Fruit fly (Drosophila melanogaster) whole organism, prepupa: Measurements from ENCODE around the gene CG2841.

Experiments
- Blimp-1 ChIP-seq: fragments of 200-800 bp; sonication (Bioruptor generic); optimal IDR thresholded peaks from 3 replicates; lab custom pipeline; 2017; ENCODE audit warnings: missing biosample characterization, missing genetic modification characterization, mild to moderate bottlenecking, moderate library complexity, missing genetic modification reagents
- CG10631 ChIP-seq: fragments of 200-800 bp; sonication (Bioruptor generic); optimal IDR thresholded peaks from 2 replicates; lab custom pipeline; 2016; ENCODE audit warnings: missing biosample characterization, missing genetic modification characterization
- CG10669 ChIP-seq: fragments of 200-800 bp; sonication (Bioruptor generic); optimal IDR thresholded peaks from 3 replicates; lab custom pipeline; 2018; ENCODE audit warnings: missing biosample characterization, mild to moderate bottlenecking, missing genetic modification characterization, moderate library complexity
- CG11294 ChIP-seq: fragments of 200-800 bp; sonication (Bioruptor generic); IDR thresholded peaks from 2 replicates; pipeline ENCODE4 v1.3.6; 2022; ENCODE audit warnings: missing biosample characterization, missing genetic modification characterization
- CG11762 ChIP-seq: fragments of 200-800 bp; sonication (Bioruptor generic); optimal IDR thresholded peaks from 3 replicates; lab custom pipeline; 2016; ENCODE audit warnings: missing biosample characterization, missing genetic modification characterization; ENCODE audit not compliant: insufficient read depth
- CG15336 ChIP-seq: fragments of 200-800 bp; sonication (Bioruptor generic); IDR thresholded peaks from 2 replicates; pipeline ENCODE4 v1.3.6; 2022; ENCODE audit warnings: missing biosample characterization, missing genetic modification characterization
- CG1621 ChIP-seq: fragments of 200-800 bp; sonication (Bioruptor generic); optimal IDR thresholded peaks from 3 replicates; lab custom pipeline; 2018; ENCODE audit warnings: missing biosample characterization, mild to moderate bottlenecking, missing genetic modification characterization
- CG16779 ChIP-seq: fragments of 200-800 bp; sonication (Bioruptor generic); optimal IDR thresholded peaks from 3 replicates; lab custom pipeline; 2017; ENCODE audit warnings: missing biosample characterization, mild to moderate bottlenecking, missing genetic modification characterization
- CG3032 ChIP-seq: fragments of 200-800 bp; optimal IDR thresholded peaks from 2 replicates; lab custom pipeline; 2019; ENCODE audit warnings: missing biosample characterization, mild to moderate bottlenecking, missing genetic modification characterization, moderate library complexity
- CG31627 ChIP-seq: fragments of 200-800 bp; sonication (Bioruptor generic); optimal IDR thresholded peaks from 3 replicates; lab custom pipeline; 2016; ENCODE audit warnings: missing biosample characterization, missing genetic modification characterization
- CG34406 ChIP-seq: fragments of 200-800 bp; sonication (Bioruptor generic); optimal IDR thresholded peaks from 3 replicates; lab custom pipeline; 2016; ENCODE audit warnings: missing biosample characterization, missing genetic modification characterization
- CG3919 ChIP-seq: fragments of 200-800 bp; sonication (Bioruptor generic); optimal IDR thresholded peaks from 3 replicates; lab custom pipeline; 2016; ENCODE audit warnings: missing biosample characterization, missing genetic modification characterization
- CG4318 ChIP-seq: fragments of 200-800 bp; sonication (Bioruptor generic); optimal IDR thresholded peaks from 3 replicates; lab custom pipeline; 2017; ENCODE audit warnings: missing biosample characterization, mild to moderate bottlenecking, missing genetic modification characterization
- CG6276 ChIP-seq: fragments of 200-800 bp; sonication (Bioruptor generic); optimal IDR thresholded peaks from 2 replicates; lab custom pipeline; 2017; ENCODE audit warnings: missing biosample characterization, mild to moderate bottlenecking, missing genetic modification characterization
- CG6808 ChIP-seq: fragments of 200-800 bp; sonication (Bioruptor generic); optimal IDR thresholded peaks from 3 replicates; lab custom pipeline; 2017; ENCODE audit warnings: missing biosample characterization, missing genetic modification characterization, mild to moderate bottlenecking, moderate library complexity, missing genetic modification reagents
- CG7368 ChIP-seq: fragments of 200-800 bp; sonication (Bioruptor generic); optimal IDR thresholded peaks from 3 replicates; lab custom pipeline; 2016; ENCODE audit warnings: missing biosample characterization, missing genetic modification characterization
- CG8119 ChIP-seq: fragments of 200-800 bp; sonication (Bioruptor generic); IDR thresholded peaks from 3 replicates; pipeline ENCODE4 v1.3.6; 2022; ENCODE audit warnings: missing biosample characterization, missing genetic modification characterization
- CG8632 ChIP-seq: fragments of 200-800 bp; sonication (Bioruptor generic); optimal IDR thresholded peaks from 3 replicates; lab custom pipeline; 2016; ENCODE audit warnings: missing biosample characterization, missing genetic modification characterization
- CG9139 ChIP-seq: fragments of 200-800 bp; sonication (Bioruptor generic); optimal IDR thresholded peaks from 3 replicates; lab custom pipeline; 2017; ENCODE audit warnings: missing biosample characterization, mild to moderate bottlenecking, missing genetic modification characterization
- Eip75B ChIP-seq: fragments of 200-800 bp; sonication (Bioruptor generic); optimal IDR thresholded peaks from 3 replicates; lab custom pipeline; 2016; ENCODE audit warnings: missing biosample characterization, missing genetic modification characterization
- Eip78C ChIP-seq: fragments of 200-800 bp; sonication (Bioruptor generic); peaks from one replicate; lab custom pipeline; 2016; ENCODE audit warnings: missing biosample characterization, missing genetic modification characterization
- Eip93F ChIP-seq: fragments of 200-800 bp; sonication (Bioruptor generic); optimal IDR thresholded peaks from 2 replicates; lab custom pipeline; 2016; ENCODE audit warnings: missing biosample characterization, mild to moderate bottlenecking, missing genetic modification characterization
- Ets96B ChIP-seq: fragments of 200-800 bp; optimal IDR thresholded peaks from 2 replicates; lab custom pipeline; 2019; ENCODE audit warnings: missing biosample characterization, mild to moderate bottlenecking, missing genetic modification characterization, moderate library complexity
- Hr38 ChIP-seq: sonication (Bioruptor generic); optimal IDR thresholded peaks from 2 replicates; lab custom pipeline; 2016; ENCODE audit warnings: missing biosample characterization, missing genetic modification characterization
- Hr39 ChIP-seq: fragments of 200-800 bp; sonication (Bioruptor generic); optimal IDR thresholded peaks from 2 replicates; lab custom pipeline; 2016; ENCODE audit warnings: missing biosample characterization, missing genetic modification characterization
- OdsH ChIP-seq: fragments of 200-800 bp; sonication (Bioruptor generic); optimal IDR thresholded peaks from 3 replicates; lab custom pipeline; 2016; ENCODE audit warnings: missing biosample characterization, missing genetic modification characterization
- Sox102F ChIP-seq: fragments of 200-800 bp; sonication (Bioruptor generic); optimal IDR thresholded peaks from 2 replicates; lab custom pipeline; 2016; ENCODE audit warnings: missing biosample characterization, mild to moderate bottlenecking, missing genetic modification characterization
- achi ChIP-seq: fragments of 200-800 bp; sonication (Bioruptor generic); optimal IDR thresholded peaks from 3 replicates; lab custom pipeline; 2016; ENCODE audit warnings: missing biosample characterization, missing genetic modification characterization
- acj6 ChIP-seq: fragments of 200-800 bp; sonication (Bioruptor generic); optimal IDR thresholded peaks from 3 replicates; lab custom pipeline; 2016; ENCODE audit warnings: missing biosample characterization, missing genetic modification characterization
- cyc ChIP-seq: fragments of 200-800 bp; sonication (Bioruptor generic); optimal IDR thresholded peaks from 3 replicates; lab custom pipeline; 2016; ENCODE audit warnings: missing biosample characterization, missing genetic modification characterization
- dac ChIP-seq: fragments of 200-800 bp; sonication (Bioruptor generic); optimal IDR thresholded peaks from 2 replicates; lab custom pipeline; 2017; ENCODE audit warnings: missing biosample characterization, mild to moderate bottlenecking, missing genetic modification characterization
- eg ChIP-seq: fragments of 200-800 bp; sonication (Bioruptor generic); IDR thresholded peaks from 3 replicates; pipeline ENCODE4 v1.3.6; 2022; ENCODE audit warnings: missing biosample characterization, missing genetic modification characterization
- esn ChIP-seq: fragments of 200-800 bp; sonication (Bioruptor generic); optimal IDR thresholded peaks from 2 replicates; lab custom pipeline; 2016; ENCODE audit warnings: missing biosample characterization, mild to moderate bottlenecking, missing genetic modification characterization, moderate library complexity
- fd59A ChIP-seq: fragments of 200-800 bp; sonication (Bioruptor generic); optimal IDR thresholded peaks from 2 replicates; lab custom pipeline; 2017; ENCODE audit warnings: missing biosample characterization, mild to moderate bottlenecking, missing genetic modification characterization, missing genetic modification reagents
- fkh ChIP-seq: fragments of 200-800 bp; sonication (Bioruptor generic); optimal IDR thresholded peaks from 3 replicates; lab custom pipeline; 2017; ENCODE audit warnings: missing biosample characterization, mild to moderate bottlenecking, missing genetic modification characterization, moderate library complexity
- lz ChIP-seq: fragments of 200-800 bp; sonication (Bioruptor generic); optimal IDR thresholded peaks from 3 replicates; lab custom pipeline; 2016; ENCODE audit warnings: missing biosample characterization, missing genetic modification characterization
- net ChIP-seq: fragments of 200-800 bp; sonication (Bioruptor generic); optimal IDR thresholded peaks from 3 replicates; lab custom pipeline; 2016; ENCODE audit warnings: missing biosample characterization, missing genetic modification characterization
- salr ChIP-seq, 2 experiments: fragments of 200-800 bp; sonication (Bioruptor generic); optimal IDR thresholded peaks; 3 replicates each; lab custom pipeline; 2016 to 2018; ENCODE audit warnings: missing biosample characterization in 2 of 2, missing genetic modification characterization in 2 of 2, mild to moderate bottlenecking in 1 of 2
- ss ChIP-seq, 2 experiments: fragments of 200-800 bp; sonication (Bioruptor generic); optimal IDR thresholded peaks; 2 replicates in 1 of 2; 3 replicates in 1 of 2; lab custom pipeline; 2017 to 2018; ENCODE audit warnings: mild to moderate bottlenecking in 2 of 2, missing biosample characterization in 2 of 2, missing genetic modification characterization in 2 of 2, moderate library complexity in 1 of 2
- svp ChIP-seq: fragments of 200-800 bp; sonication (Bioruptor generic); peaks from one replicate; lab custom pipeline; 2016; ENCODE audit warnings: missing biosample characterization, missing genetic modification characterization
- topi ChIP-seq: fragments of 200-800 bp; sonication (Bioruptor generic); optimal IDR thresholded peaks from 3 replicates; lab custom pipeline; 2016; ENCODE audit warnings: missing biosample characterization, missing genetic modification characterization
- vri ChIP-seq: fragments of 200-800 bp; sonication (Bioruptor generic); optimal IDR thresholded peaks from 3 replicates; lab custom pipeline; 2016; ENCODE audit warnings: missing biosample characterization, mild to moderate bottlenecking, missing genetic modification characterization

Gene CG2841

dm6 chrX:2344370-2344769, 21.8 kb downstream of the CG2841 start, which contains the start of gene mRpL14:
Gene mRpL14 (minus strand): TSS chrX:2344649.
- peak; percentile 56 for TF ChIP-seq svp (GFP tag; lab: Kevin White, UChicago)
- no peak for TF ChIP-seq Eip78C (GFP tag; lab: Kevin White, UChicago)
- TF ChIP-seq CG1621 (tag; lab: Kevin White, UChicago) = peak; percentile 39

- TF ChIP-seq CG11294 (GFP tag; lab: Robert Waterston, UW) (no peak), Eip78C (GFP tag; lab: Kevin White, UChicago) (peak; percentile 30), CG6276 (GFP tag; lab: Kevin White, UChicago) (no peak), svp (GFP tag; lab: Kevin White, UChicago) (peak; percentile 70)
Measured at dm6 chrX:2340009-2340733, 26.0 kb downstream of the CG2841 start.

DNA sequence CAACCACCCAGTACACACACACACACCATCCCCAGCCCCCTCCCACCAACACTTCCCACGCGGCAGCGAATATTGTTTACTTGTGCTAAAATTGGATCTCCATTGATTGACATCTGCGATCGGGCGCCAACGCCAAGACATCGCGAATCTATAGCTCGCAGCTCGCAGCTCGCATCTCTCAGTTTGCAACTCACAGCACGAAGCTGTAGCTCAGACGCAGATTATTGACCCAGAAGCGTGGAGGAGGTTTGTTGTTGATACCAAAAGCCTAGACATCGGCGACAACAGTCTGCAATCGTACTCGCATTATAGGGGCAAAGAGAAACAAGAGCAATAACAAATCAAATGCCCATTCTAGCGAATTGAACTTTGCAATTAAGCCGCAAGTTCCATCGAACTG, 29.0 kb downstream of the CG2841 start:
- TF ChIP-seq dac (GFP tag; lab: Kevin White, UChicago) (no peak), svp (GFP tag; lab: Kevin White, UChicago) (peak; percentile 77)

dm6 chrX:2336428-2336827, 29.7 kb downstream of the CG2841 start:
- TF ChIP-seq Hr38 (GFP tag; lab: Kevin White, UChicago) (no peak), Ets96B (tag; lab: Kevin White, UChicago) (peak; percentile 68), CG8119 (peak; percentile 56; the same call in 2 of the 3 replicates), CG9139 (GFP tag; lab: Kevin White, UChicago) (peak; percentile 29), CG31627 (GFP tag; lab: Kevin White, UChicago) (peak; percentile 31), eg (GFP tag; lab: Robert Waterston, UW) (peak; percentile 48; the same call in 1 of the 3 replicates), Eip78C (GFP tag; lab: Kevin White, UChicago) (peak; percentile 81), salr (GFP tag; optimal IDR thresholded peaks at IDR 0.05; lab: Kevin White, UChicago) (peak in 1 of 2 experiments; percentile 48), achi (GFP tag; lab: Kevin White, UChicago) (peak; percentile 57), CG7368 (GFP tag; lab: Kevin White, UChicago) (peak; percentile 22), CG3032 (tag; lab: Kevin White, UChicago) (peak; percentile 53), CG8632 (GFP tag; lab: Kevin White, UChicago) (no peak), CG10631 (GFP tag; lab: Kevin White, UChicago) (peak; percentile 51), svp (GFP tag; lab: Kevin White, UChicago) (peak; percentile 95), CG34406 (GFP tag; lab: Kevin White, UChicago) (peak; percentile 41), CG6808 (GFP tag; lab: Kevin White, UChicago) (peak; percentile 51), net (GFP tag; lab: Kevin White, UChicago) (peak; percentile 20), OdsH (peak; percentile 54), CG16779 (tag; lab: Kevin White, UChicago) (peak; percentile 11), lz (peak; percentile 31), dac (GFP tag; lab: Kevin White, UChicago) (no peak), CG1621 (tag; lab: Kevin White, UChicago) (peak; percentile 61), Eip75B (peak; percentile 46), fkh (peak; percentile 63), CG11762 (GFP tag; lab: Kevin White, UChicago) (no peak), esn (peak; percentile 53), Blimp-1 (GFP tag; lab: Kevin White, UChicago) (peak; percentile 11), Eip93F (GFP tag; lab: Kevin White, UChicago) (no peak), topi (peak; percentile 63), CG6276 (GFP tag; lab: Kevin White, UChicago) (peak; percentile 51), CG10669 (GFP tag; lab: Kevin White, UChicago) (peak; percentile 72), acj6 (GFP tag; lab: Kevin White, UChicago) (peak; percentile 57), CG4318 (GFP tag; lab: Kevin White, UChicago) (peak; percentile 24), vri (no peak), CG15336 (GFP tag; lab: Robert Waterston, UW) (peak; percentile 33; the same call in 1 of the 2 replicates), CG3919 (GFP tag; lab: Kevin White, UChicago) (peak; percentile 47), Hr39 (peak; percentile 55), cyc (GFP tag; lab: Kevin White, UChicago) (peak; percentile 48), CG11294 (GFP tag; lab: Robert Waterston, UW) (0 out of 2 replicates have a peak, but pooled peaks have one; percentile 11), fd59A (peak; percentile 53), Sox102F (GFP tag; lab: Kevin White, UChicago) (no peak), ss (GFP tag; optimal IDR thresholded peaks at IDR 0.05; lab: Kevin White, UChicago) (peak; percentile 48 to 51)
